Worm (Caenorhabditis elegans): Measurements from ENCODE around the gene cyn-8.

The cyn-8 gene

DNA sequence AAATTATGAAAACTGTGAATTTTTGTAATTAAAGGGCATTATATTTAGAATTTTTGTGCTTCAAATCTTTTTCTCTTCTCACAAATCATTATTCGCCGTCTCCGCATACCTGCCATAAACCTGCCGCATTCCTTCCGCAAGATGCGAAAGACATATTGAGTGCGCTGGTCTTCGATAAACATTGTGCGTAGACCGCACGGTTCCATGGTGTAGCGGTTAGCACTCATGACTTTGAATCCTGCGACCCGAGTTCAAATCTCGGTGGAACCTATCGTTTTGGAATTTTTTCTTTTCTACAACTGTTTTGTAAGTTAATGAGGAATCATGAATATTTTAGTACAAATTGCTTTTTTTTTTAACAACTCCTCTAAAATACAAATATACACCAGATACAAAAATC is 14.3 kb downstream of the cyn-8 start:
- TF ChIP-seq nhr-11 (tag; optimal IDR thresholded peaks at IDR 0.05) (no peak), hmg-11 (tag; optimal IDR thresholded peaks at IDR 0.05) (peak; percentile 4)

DNA sequence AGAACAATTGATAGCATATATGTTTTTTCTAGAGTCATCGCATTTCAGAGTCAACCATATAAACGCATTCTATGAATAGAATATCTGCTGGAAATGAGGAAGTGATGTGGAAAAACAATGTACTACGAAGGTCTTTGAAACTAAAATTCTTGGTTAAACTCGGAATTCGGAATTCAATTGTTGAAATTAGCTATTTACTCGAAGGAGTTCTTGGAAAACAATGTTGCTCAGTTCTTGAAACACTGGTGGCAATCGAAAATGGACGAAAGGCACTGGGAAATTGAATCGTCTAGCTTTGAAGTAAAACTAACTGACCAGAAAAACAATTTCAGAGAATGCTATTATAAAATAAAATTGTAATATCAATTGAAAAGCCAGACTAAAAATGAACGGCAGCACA is 15.2 kb downstream of the cyn-8 start:
- TF ChIP-seq lsy-12 (tag; optimal IDR thresholded peaks at IDR 0.05): no peak
- TF ChIP-seq tbx-2 (tag; optimal IDR thresholded peaks at IDR 0.05): peak; percentile 4

DNA sequence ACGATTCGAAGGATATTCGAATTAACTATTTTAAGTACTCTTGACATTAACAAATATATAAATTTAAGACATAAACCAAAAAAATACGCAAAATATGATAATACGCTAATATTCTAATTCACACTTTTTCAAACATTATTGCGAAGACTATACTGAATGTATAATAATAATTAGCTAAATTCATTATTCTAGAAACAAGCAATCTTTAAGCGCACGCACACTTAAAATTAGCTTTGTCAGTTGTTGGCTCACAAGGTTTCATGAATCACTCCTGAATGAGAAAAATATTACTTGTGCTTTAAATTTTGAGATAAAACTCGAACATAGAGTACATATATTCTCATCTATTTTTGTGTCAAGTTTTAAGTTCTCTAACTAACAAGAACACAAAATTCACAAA is 15.8 kb downstream of the cyn-8 start:
- TF ChIP-seq nhr-43 (tag; optimal IDR thresholded peaks at IDR 0.05; ENCODE audit: poor library complexity, severe bottlenecking): no peak
- no peak for TF ChIP-seq nhr-28 (tag; optimal IDR thresholded peaks at IDR 0.05)
- no peak for TF ChIP-seq pha-4 (tag; optimal IDR thresholded peaks at IDR 0.05)
- TF ChIP-seq skn-1 (tag; optimal IDR thresholded peaks at IDR 0.05): no peak
- TF ChIP-seq unc-62 (GFP tag; optimal IDR thresholded peaks at IDR 0.05): no peak
- no peak for TF ChIP-seq lin-15B (tag; optimal IDR thresholded peaks at IDR 0.05)
- no peak for TF ChIP-seq R02D3.7 (tag; optimal IDR thresholded peaks at IDR 0.05)
- no peak for TF ChIP-seq elt-1 (tag; optimal IDR thresholded peaks at IDR 0.05)
- no peak for TF ChIP-seq aly-2 (tag; optimal IDR thresholded peaks at IDR 0.05)
- no peak for TF ChIP-seq ceh-9 (tag; optimal IDR thresholded peaks at IDR 0.05)
- no peak for TF ChIP-seq ceh-28 (tag; optimal IDR thresholded peaks at IDR 0.05)

DNA sequence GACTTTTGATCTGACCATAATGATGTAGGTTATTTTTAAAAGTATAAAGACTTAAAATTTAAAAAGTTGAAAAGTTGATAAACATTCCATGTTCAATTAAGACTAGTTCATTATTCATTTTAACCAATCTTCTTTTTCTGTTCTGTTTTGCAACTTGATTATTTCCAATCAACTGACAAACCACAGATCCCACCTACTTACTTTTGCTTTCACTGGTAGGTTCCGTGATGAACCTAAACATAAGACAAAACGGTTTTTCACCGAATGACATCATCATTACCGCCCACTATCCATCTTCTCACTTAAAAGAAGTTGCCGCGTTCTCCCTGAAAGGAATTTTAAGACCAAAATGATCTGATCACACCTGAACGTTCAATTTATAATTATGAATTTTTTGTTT is 18.6 kb downstream of the cyn-8 start:
- TF ChIP-seq nfya-1 (tag; optimal IDR thresholded peaks at IDR 0.05; ENCODE audit: insufficient read depth) (no peak), ceh-16 (tag; optimal IDR thresholded peaks at IDR 0.05) (no peak)

DNA sequence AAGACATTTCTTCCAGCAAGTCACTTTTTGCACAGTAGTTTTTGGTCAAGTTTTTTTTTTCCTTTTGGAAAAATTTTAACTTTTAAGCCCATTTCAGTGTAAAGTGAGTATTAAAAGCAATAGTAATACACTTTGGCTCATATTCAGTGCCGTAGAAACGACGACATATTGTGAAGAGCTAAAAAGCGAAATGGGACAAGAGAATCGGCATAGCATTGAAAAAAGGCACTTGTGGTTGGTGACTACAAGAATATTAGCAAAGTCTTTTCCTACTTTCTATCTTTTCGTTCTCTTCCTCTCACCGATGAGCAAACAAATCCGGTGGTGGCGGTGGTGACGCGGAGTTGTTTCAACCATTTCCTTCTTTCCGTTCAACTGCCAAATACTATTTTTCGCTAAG is 19.8 kb downstream of the cyn-8 start, which contains the start of gene acs-22:
Gene acs-22 (plus strand): TSS at position 301 of the 400 bp plus-strand sequence.
- no peak for TF ChIP-seq tbx-2 (tag; optimal IDR thresholded peaks at IDR 0.05)
- no peak for TF ChIP-seq elt-1 (tag; optimal IDR thresholded peaks at IDR 0.05)
- TF ChIP-seq elt-3 (tag; optimal IDR thresholded peaks at IDR 0.05): no peak
- TF ChIP-seq hmg-11 (tag; optimal IDR thresholded peaks at IDR 0.05): no peak
- TF ChIP-seq pha-4 (tag; optimal IDR thresholded peaks at IDR 0.05): peak; percentile 24

DNA sequence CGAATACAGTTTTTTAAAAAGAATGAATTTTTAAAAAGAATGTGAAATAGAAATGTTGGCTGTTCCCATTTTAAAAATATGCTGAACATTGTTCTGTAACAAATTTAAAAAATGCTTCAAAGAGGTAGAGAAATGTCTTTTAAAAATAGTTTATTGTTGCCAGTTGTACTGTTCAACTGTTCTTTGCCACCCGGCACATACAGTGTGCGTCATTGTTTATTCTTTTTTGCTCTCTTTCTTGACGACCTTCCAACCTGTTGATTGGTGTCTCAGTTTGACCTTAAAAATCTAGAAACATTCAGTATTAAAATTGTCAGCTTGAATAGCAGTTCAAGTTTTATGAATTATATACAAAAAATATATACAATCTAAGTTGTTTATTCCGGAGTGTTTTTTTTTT is 20.6 kb downstream of the cyn-8 start:
- TF ChIP-seq pha-4 (tag; optimal IDR thresholded peaks at IDR 0.05) (peak; percentile 54), jun-1 (tag; optimal IDR thresholded peaks at IDR 0.05) (no peak)

DNA sequence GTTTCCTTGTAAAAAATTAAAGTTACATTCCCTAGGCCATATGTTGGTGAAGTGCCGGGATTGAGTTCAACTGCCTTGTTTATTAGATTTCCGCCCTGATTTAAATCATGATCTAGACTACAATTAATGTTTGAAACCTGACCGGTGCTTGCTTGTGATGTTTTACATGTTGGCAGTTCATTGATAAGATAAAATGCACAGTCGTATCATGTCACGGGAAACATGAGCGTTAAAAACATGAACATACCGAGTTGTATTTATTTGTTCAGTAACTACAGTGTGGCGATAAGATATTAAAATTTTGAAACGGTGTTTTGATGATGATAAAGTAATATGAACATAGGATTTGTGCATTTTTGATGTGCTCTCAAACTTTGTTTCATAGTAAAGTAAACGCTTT is 21.3 kb downstream of the cyn-8 start:
- no peak for TF ChIP-seq ceh-28 (tag; optimal IDR thresholded peaks at IDR 0.05)
- TF ChIP-seq ceh-16 (tag; optimal IDR thresholded peaks at IDR 0.05): no peak
- no peak for TF ChIP-seq nhr-28 (tag; optimal IDR thresholded peaks at IDR 0.05)
- TF ChIP-seq elt-2 (tag; optimal IDR thresholded peaks at IDR 0.05): peak; percentile 96
- no peak for TF ChIP-seq unc-39 (tag; optimal IDR thresholded peaks at IDR 0.05)
- TF ChIP-seq nhr-76 (tag; optimal IDR thresholded peaks at IDR 0.05): no peak
- TF ChIP-seq nhr-77 (tag; optimal IDR thresholded peaks at IDR 0.05): no peak
- TF ChIP-seq nhr-67 (tag; optimal IDR thresholded peaks at IDR 0.05): no peak
- no peak for TF ChIP-seq fkh-10 (GFP tag; optimal IDR thresholded peaks at IDR 0.05)
- TF ChIP-seq fkh-2 (tag; optimal IDR thresholded peaks at IDR 0.05): no peak
- TF ChIP-seq nhr-23 (tag; optimal IDR thresholded peaks at IDR 0.05): no peak
- no peak for TF ChIP-seq ZK546.5 (tag; optimal IDR thresholded peaks at IDR 0.05)
- no peak for TF ChIP-seq eor-1 (tag; optimal IDR thresholded peaks at IDR 0.05)
- no peak for TF ChIP-seq elt-1 (tag; optimal IDR thresholded peaks at IDR 0.05)
- TF ChIP-seq nhr-43 (tag; optimal IDR thresholded peaks at IDR 0.05; ENCODE audit: poor library complexity, severe bottlenecking): no peak
- peak; percentile 74 for TF ChIP-seq pha-4 (tag; optimal IDR thresholded peaks at IDR 0.05)
- TF ChIP-seq unc-62 (GFP tag; optimal IDR thresholded peaks at IDR 0.05): no peak
- TF ChIP-seq ama-1 (optimal IDR thresholded peaks at IDR 0.05): no peak
- TF ChIP-seq ztf-4 (tag; optimal IDR thresholded peaks at IDR 0.05): no peak
- TF ChIP-seq jun-1 (tag; optimal IDR thresholded peaks at IDR 0.05): peak; percentile 67
- TF ChIP-seq nhr-12 (tag; optimal IDR thresholded peaks at IDR 0.05): no peak
- no peak for TF ChIP-seq R02D3.7 (tag; optimal IDR thresholded peaks at IDR 0.05)
- no peak for TF ChIP-seq mml-1 (tag; optimal IDR thresholded peaks at IDR 0.05)
- no peak for TF ChIP-seq fos-1 (tag; optimal IDR thresholded peaks at IDR 0.05)
- no peak for TF ChIP-seq sea-2 (GFP tag; optimal IDR thresholded peaks at IDR 0.05)
- TF ChIP-seq ceh-9 (tag; optimal IDR thresholded peaks at IDR 0.05): no peak
- TF ChIP-seq hmg-11 (tag; optimal IDR thresholded peaks at IDR 0.05): no peak
- peak; percentile 2 for TF ChIP-seq skn-1 (tag; optimal IDR thresholded peaks at IDR 0.05)
- TF ChIP-seq lin-15B (tag; optimal IDR thresholded peaks at IDR 0.05): no peak
- TF ChIP-seq pqm-1 (tag; optimal IDR thresholded peaks at IDR 0.05): peak; percentile 96
- TF ChIP-seq ztf-11 (tag; optimal IDR thresholded peaks at IDR 0.05): no peak
- TF ChIP-seq nhr-25 (tag; optimal IDR thresholded peaks at IDR 0.05): no peak

All from whole organism, L3 larva.